Fruit fly (Drosophila melanogaster): ENCODE measurements around the gene Nle.

- TF ChIP-seq cyc (GFP tag; optimal IDR thresholded peaks at IDR 0.05) (peak; percentile 40), Eip78C (GFP tag) (peak; percentile 82), Gug (GFP tag; IDR thresholded peaks at IDR 0.05) (0 out of 2 replicates have a peak, but pooled peaks have one; percentile 22), Hr39 (GFP tag; optimal IDR thresholded peaks at IDR 0.05) (peak; percentile 45), CG34406 (GFP tag; optimal IDR thresholded peaks at IDR 0.05) (peak; percentile 41), fd85E (GFP tag; optimal IDR thresholded peaks at IDR 0.05) (no peak), CG8319 (GFP tag; optimal IDR thresholded peaks at IDR 0.05) (peak; percentile 35), ss (GFP tag; optimal IDR thresholded peaks at IDR 0.05) (no peak), vri (GFP tag; optimal IDR thresholded peaks at IDR 0.05) (no peak), Smox (GFP tag; optimal IDR thresholded peaks at IDR 0.05) (peak; percentile 14), CG6163 (GFP tag; IDR thresholded peaks at IDR 0.05) (peak; percentile 55; the same call in 1 of the 3 replicates), eg (GFP tag; IDR thresholded peaks at IDR 0.05) (peak; percentile 46; the same call in 2 of the 3 replicates), CG3919 (GFP tag; optimal IDR thresholded peaks at IDR 0.05) (peak; percentile 63), CG8119 (GFP tag; IDR thresholded peaks at IDR 0.05) (peak; percentile 51; the same call in 2 of the 3 replicates)
Measured at dm6 chr2L:522752-523151, 45.2 kb downstream of the Nle start.

Measured in whole organism, prepupa.